Fruit fly (Drosophila melanogaster) whole organism, pupa: ENCODE results near the gene CG13454.

Experiments
- CG14655 ChIP-seq: fragments of 200-800 bp; sonication (Bioruptor generic); optimal IDR thresholded peaks from 3 replicates; lab custom pipeline; 2017; ENCODE audit warnings: mild to moderate bottlenecking, missing biosample characterization, missing genetic modification reagents, missing genetic modification characterization
- CG34367 ChIP-seq: fragments of 200-800 bp; sonication (Bioruptor generic); optimal IDR thresholded peaks from 2 replicates; lab custom pipeline; 2018; ENCODE audit warnings: missing biosample characterization, mild to moderate bottlenecking, missing genetic modification characterization
- CG8301 ChIP-seq: fragments of 200-800 bp; sonication (Bioruptor generic); optimal IDR thresholded peaks from 2 replicates; lab custom pipeline; 2018; ENCODE audit warnings: missing biosample characterization, mild to moderate bottlenecking, missing genetic modification characterization
- Pif1A ChIP-seq: fragments of 200-800 bp; sonication (Bioruptor generic); optimal IDR thresholded peaks from 3 replicates; lab custom pipeline; 2016; ENCODE audit warnings: missing biosample characterization, missing genetic modification characterization
- Pif1B ChIP-seq: fragments of 200-800 bp; sonication (Bioruptor generic); optimal IDR thresholded peaks from 3 replicates; lab custom pipeline; 2016; ENCODE audit warnings: missing biosample characterization, missing genetic modification characterization
- gl ChIP-seq: fragments of 200-800 bp; sonication (Bioruptor generic); optimal IDR thresholded peaks from 2 replicates; lab custom pipeline; 2018; ENCODE audit warnings: missing biosample characterization, mild to moderate bottlenecking, missing genetic modification characterization
- rn ChIP-seq: fragments of 200-800 bp; sonication (Bioruptor generic); IDR thresholded peaks from 2 replicates; pipeline ENCODE4 v1.3.6; 2022; ENCODE audit warnings: missing biosample characterization, missing genetic modification characterization

dm6 chr3L:15563058-15563850 lies 46.4 kb upstream of the CG13454 start, which contains the start of the genes CG7739 and SCCRO:
- TF ChIP-seq CG14655 (GFP tag; lab: Kevin White, UChicago) (no peak), Pif1B (GFP tag; lab: Kevin White, UChicago) (no peak), CG34367 (tag; lab: Kevin White, UChicago) (peak; percentile 9), CG8301 (tag; lab: Kevin White, UChicago) (peak; percentile 3), gl (tag; lab: Kevin White, UChicago) (no peak), Pif1A (GFP tag; lab: Kevin White, UChicago) (no peak), rn (GFP tag; lab: Robert Waterston, UW) (no peak)
